Fruit fly (Drosophila melanogaster) whole organism, pupa: ENCODE results near the gene CG2004.

ENCODE experiments used
- CG10348 ChIP-seq: fragments of 200-800 bp; sonication (Bioruptor generic); IDR thresholded peaks from 2 replicates; pipeline ENCODE4 v1.3.6; 2022; ENCODE audit warnings: missing biosample characterization, missing genetic modification characterization
- CG12605 ChIP-seq: fragments of 200-800 bp; sonication (Bioruptor generic); IDR thresholded peaks from 2 replicates; pipeline ENCODE4 v1.3.6; 2022; ENCODE audit warnings: missing biosample characterization, missing genetic modification characterization
- CG13204 ChIP-seq: fragments of 200-800 bp; sonication (Bioruptor generic); optimal IDR thresholded peaks from 2 replicates; lab custom pipeline; 2018; ENCODE audit warnings: missing biosample characterization, mild to moderate bottlenecking, missing genetic modification characterization, moderate library complexity
- CG14655 ChIP-seq: fragments of 200-800 bp; sonication (Bioruptor generic); optimal IDR thresholded peaks from 3 replicates; lab custom pipeline; 2017; ENCODE audit warnings: mild to moderate bottlenecking, missing biosample characterization, missing genetic modification reagents, missing genetic modification characterization
- CG15710 ChIP-seq: fragments of 200-800 bp; sonication (Bioruptor generic); optimal IDR thresholded peaks from 2 replicates; lab custom pipeline; 2018; ENCODE audit warnings: missing biosample characterization, mild to moderate bottlenecking, missing genetic modification characterization, moderate library complexity
- CG17806 ChIP-seq: fragments of 200-800 bp; sonication (Bioruptor generic); optimal IDR thresholded peaks from 2 replicates; lab custom pipeline; 2018; ENCODE audit warnings: missing biosample characterization, mild to moderate bottlenecking, missing genetic modification characterization, moderate library complexity
- CG32121 ChIP-seq: fragments of 200-800 bp; sonication (Bioruptor generic); IDR thresholded peaks from 2 replicates; pipeline ENCODE4 v1.3.6; 2022; ENCODE audit warnings: missing biosample characterization, missing genetic modification characterization
- CG34367 ChIP-seq: fragments of 200-800 bp; sonication (Bioruptor generic); optimal IDR thresholded peaks from 2 replicates; lab custom pipeline; 2018; ENCODE audit warnings: missing biosample characterization, mild to moderate bottlenecking, missing genetic modification characterization
- CG4496 ChIP-seq: fragments of 200-800 bp; sonication (Bioruptor generic); IDR thresholded peaks from 3 replicates; pipeline ENCODE4 v1.3.6; 2022; ENCODE audit warnings: missing biosample characterization, missing genetic modification characterization
- CG8159 ChIP-seq: fragments of 200-800 bp; sonication (Bioruptor generic); optimal IDR thresholded peaks from 3 replicates; lab custom pipeline; 2018; ENCODE audit warnings: missing biosample characterization, mild to moderate bottlenecking, missing genetic modification characterization, moderate library complexity
- CG8301 ChIP-seq: fragments of 200-800 bp; sonication (Bioruptor generic); optimal IDR thresholded peaks from 2 replicates; lab custom pipeline; 2018; ENCODE audit warnings: missing biosample characterization, mild to moderate bottlenecking, missing genetic modification characterization
- CG9948 ChIP-seq: fragments of 200-800 bp; sonication (Bioruptor generic); optimal IDR thresholded peaks from 2 replicates; lab custom pipeline; 2018; ENCODE audit warnings: missing biosample characterization, mild to moderate bottlenecking, missing genetic modification characterization, moderate library complexity
- D1 ChIP-seq: fragments of 200-800 bp; sonication (Bioruptor generic); optimal IDR thresholded peaks from 2 replicates; lab custom pipeline; 2018; ENCODE audit warnings: missing biosample characterization, mild to moderate bottlenecking, missing genetic modification characterization, moderate library complexity
- EcR ChIP-seq: fragments of 200-800 bp; sonication (Bioruptor generic); optimal IDR thresholded peaks from 3 replicates; lab custom pipeline; 2019; ENCODE audit warnings: missing biosample characterization, missing genetic modification characterization, mild to moderate bottlenecking, moderate library complexity, missing genetic modification reagents
- Ets98B ChIP-seq: fragments of 200-800 bp; sonication (Bioruptor generic); IDR thresholded peaks from 2 replicates; pipeline ENCODE4 v1.3.6; 2022; ENCODE audit warnings: missing biosample characterization, missing genetic modification characterization
- Pif1A ChIP-seq: fragments of 200-800 bp; sonication (Bioruptor generic); optimal IDR thresholded peaks from 3 replicates; lab custom pipeline; 2016; ENCODE audit warnings: missing biosample characterization, missing genetic modification characterization
- Pif1B ChIP-seq: fragments of 200-800 bp; sonication (Bioruptor generic); optimal IDR thresholded peaks from 3 replicates; lab custom pipeline; 2016; ENCODE audit warnings: missing biosample characterization, missing genetic modification characterization
- Snoo ChIP-seq: fragments of 200-800 bp; sonication (Bioruptor generic); optimal IDR thresholded peaks from 3 replicates; lab custom pipeline; 2017; ENCODE audit warnings: missing biosample characterization, mild to moderate bottlenecking, missing genetic modification characterization, inconsistent platforms
- fd96Ca ChIP-seq: fragments of 200-800 bp; sonication (Bioruptor generic); IDR thresholded peaks from 3 replicates; pipeline ENCODE4 v1.3.6; 2022; ENCODE audit warnings: missing biosample characterization, missing genetic modification characterization
- gl ChIP-seq: fragments of 200-800 bp; sonication (Bioruptor generic); optimal IDR thresholded peaks from 2 replicates; lab custom pipeline; 2018; ENCODE audit warnings: missing biosample characterization, mild to moderate bottlenecking, missing genetic modification characterization
- rn ChIP-seq: fragments of 200-800 bp; sonication (Bioruptor generic); IDR thresholded peaks from 2 replicates; pipeline ENCODE4 v1.3.6; 2022; ENCODE audit warnings: missing biosample characterization, missing genetic modification characterization

Gene CG2004

DNA sequence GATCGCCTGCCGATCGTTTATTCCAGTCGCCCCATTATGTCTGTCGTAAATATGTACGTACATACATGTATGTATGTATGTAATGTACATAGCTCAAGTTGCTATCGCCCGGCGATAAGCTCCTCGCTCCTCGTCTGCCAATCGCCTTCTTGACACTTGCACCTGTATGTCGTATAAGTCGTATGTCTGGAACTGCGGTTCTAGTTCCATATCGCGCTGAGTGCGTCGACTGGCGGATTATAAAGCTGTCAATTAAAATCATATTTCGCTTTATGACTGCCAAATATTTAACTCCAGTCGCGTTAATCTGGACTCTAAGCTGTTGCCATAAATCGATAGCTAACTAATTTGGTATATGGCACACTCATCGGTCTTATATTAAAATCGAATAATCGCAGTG is 29.3 kb downstream of the CG2004 start:
- TF ChIP-seq CG4496 (GFP tag; lab: Robert Waterston, UW) (0 out of 3 replicates have a peak, but pooled peaks have one; percentile 15), CG32121 (GFP tag; lab: Robert Waterston, UW) (no peak)

DNA sequence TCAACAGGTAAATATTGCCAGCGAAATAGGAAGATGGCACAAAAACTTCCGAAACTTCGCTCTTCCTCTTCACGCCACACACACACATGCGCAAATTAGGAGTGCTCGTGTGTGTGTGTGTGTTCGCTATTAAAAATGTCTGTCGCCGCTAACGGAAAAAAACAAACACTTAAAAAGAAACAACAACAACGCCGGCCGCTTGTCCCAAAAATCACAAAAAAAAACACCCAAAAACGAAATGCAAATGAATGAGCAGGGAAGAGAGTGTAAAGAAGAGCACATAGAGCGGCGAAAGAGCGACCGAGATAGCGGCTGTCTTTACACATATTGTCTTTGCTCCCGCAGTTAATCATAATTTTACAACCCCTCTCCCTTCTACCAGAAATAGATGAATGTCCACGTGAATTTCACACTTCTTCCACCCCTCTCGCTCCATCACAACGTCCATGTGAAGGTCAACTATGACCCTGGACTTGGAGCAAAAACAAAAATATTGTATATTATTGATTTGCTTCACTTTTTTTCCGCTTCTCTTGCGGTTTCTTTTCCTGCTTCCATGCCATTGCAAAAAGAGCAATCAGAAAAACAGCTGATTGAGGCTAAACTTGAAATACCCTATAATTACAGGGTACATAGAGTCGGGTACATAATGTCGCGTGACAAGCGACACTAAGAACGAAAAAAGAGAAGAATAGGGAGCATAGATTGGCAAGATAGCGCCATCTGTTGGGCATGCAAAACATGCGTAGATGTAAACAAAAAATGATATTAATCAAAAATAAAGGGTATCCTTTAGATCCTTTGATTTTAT is 32.7 kb downstream of the CG2004 start:
- peak; percentile 51 for TF ChIP-seq CG32121 (GFP tag; lab: Robert Waterston, UW)
- TF ChIP-seq CG17806 (tag; lab: Kevin White, UChicago), result no peak
- peak; percentile 27; the same call in 1 of the 2 replicates for TF ChIP-seq Ets98B (GFP tag; lab: Robert Waterston, UW)
- TF ChIP-seq CG4496 (GFP tag; lab: Robert Waterston, UW), result peak; percentile 37; the same call in 1 of the 3 replicates
- peak; percentile 26; the same call in 1 of the 2 replicates for TF ChIP-seq CG12605 (GFP tag; lab: Robert Waterston, UW)

DNA sequence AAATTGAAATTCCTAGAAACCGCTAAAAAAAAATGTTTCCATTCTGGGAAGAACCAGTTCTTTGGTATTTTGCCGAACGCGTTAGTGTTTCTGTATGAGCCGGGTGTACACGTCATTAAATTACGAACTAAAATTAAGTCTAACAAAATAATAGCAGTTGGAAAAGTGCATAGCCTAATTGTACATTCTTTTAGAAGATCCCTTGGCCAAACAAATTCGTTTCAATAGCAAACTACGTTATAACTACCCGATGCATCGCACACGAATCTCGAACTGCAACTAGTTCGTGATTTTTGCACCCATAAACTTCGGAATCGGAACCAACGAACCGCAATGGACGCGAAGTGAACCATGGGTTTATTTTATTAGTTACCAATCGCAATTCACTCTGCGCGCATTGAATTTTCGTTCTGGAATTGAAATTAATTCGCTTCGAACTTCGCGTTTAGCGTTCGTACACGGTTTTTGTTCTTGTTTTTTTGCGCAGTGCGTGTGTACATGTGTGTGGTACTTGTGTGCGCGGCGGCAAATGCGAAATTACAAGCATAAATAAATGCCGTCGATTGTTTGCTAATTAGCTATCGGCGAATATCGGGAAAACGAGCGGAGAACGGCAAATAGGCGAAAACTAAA is 33.4 kb downstream of the CG2004 start, which contains the start of gene CAH3:
CAH3 (plus strand) TSS at position 64 of the 633 bp plus-strand sequence.
- TF ChIP-seq EcR (GFP tag; lab: Kevin White, UChicago), result peak; percentile 33
- peak; percentile 84 for TF ChIP-seq CG13204 (GFP tag; lab: Kevin White, UChicago)
- TF ChIP-seq gl (tag; lab: Kevin White, UChicago), result peak; percentile 94
- TF ChIP-seq CG9948 (tag; lab: Kevin White, UChicago), result peak; percentile 93
- TF ChIP-seq fd96Ca (GFP tag; lab: Robert Waterston, UW), result peak; percentile 97
- peak; percentile 95 for TF ChIP-seq CG8301 (tag; lab: Kevin White, UChicago)
- peak; percentile 95 for TF ChIP-seq CG4496 (GFP tag; lab: Robert Waterston, UW)
- peak; percentile 95 for TF ChIP-seq Pif1A (GFP tag; lab: Kevin White, UChicago)
- TF ChIP-seq CG10348 (GFP tag; lab: Robert Waterston, UW), result peak; percentile 58; the same call in 1 of the 2 replicates
- peak; percentile 92 for TF ChIP-seq CG12605 (GFP tag; lab: Robert Waterston, UW)
- TF ChIP-seq Snoo (tag; lab: Kevin White, UChicago), result peak; percentile 94
- TF ChIP-seq CG32121 (GFP tag; lab: Robert Waterston, UW), result peak; percentile 93
- peak; percentile 96 for TF ChIP-seq CG15710 (tag; lab: Kevin White, UChicago)
- TF ChIP-seq Ets98B (GFP tag; lab: Robert Waterston, UW), result peak; percentile 95
- peak; percentile 81 for TF ChIP-seq rn (GFP tag; lab: Robert Waterston, UW)
- peak; percentile 94 for TF ChIP-seq Pif1B (GFP tag; lab: Kevin White, UChicago)
- peak; percentile 96 for TF ChIP-seq CG34367
- TF ChIP-seq CG17806 (tag; lab: Kevin White, UChicago), result peak; percentile 93
- peak; percentile 95 for TF ChIP-seq CG8159 (tag; lab: Kevin White, UChicago)
- TF ChIP-seq CG14655 (GFP tag; lab: Kevin White, UChicago), result peak; percentile 96
- peak; percentile 72 for TF ChIP-seq D1 (tag; lab: Kevin White, UChicago)
- TF ChIP-seq, all 21 proteins: peak for 21

DNA sequence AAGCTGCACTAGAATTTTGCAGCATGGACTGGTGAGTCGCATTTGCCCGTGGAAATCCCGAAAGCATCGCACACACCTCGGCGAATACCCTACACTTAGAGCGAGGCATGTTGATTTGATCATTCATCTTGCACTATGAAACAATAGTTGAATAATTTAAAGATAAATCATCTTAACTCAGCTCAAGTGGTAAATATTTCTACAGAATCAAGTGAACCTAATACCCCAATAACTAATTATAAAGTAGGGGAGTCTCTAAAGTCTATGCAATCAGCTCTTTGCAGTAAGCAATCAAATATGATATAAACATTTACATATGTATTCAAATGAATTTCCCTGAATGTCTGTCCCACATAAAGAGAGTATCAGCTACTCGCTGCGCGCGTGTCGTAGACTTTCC is 37.3 kb downstream of the CG2004 start:
- TF ChIP-seq rn (GFP tag; lab: Robert Waterston, UW), result no peak
- no peak for TF ChIP-seq D1 (tag; lab: Kevin White, UChicago)
- TF ChIP-seq fd96Ca (GFP tag; lab: Robert Waterston, UW), result no peak
- no peak for TF ChIP-seq CG9948 (tag; lab: Kevin White, UChicago)
- TF ChIP-seq Ets98B (GFP tag; lab: Robert Waterston, UW), result peak; percentile 57
- peak; percentile 4 for TF ChIP-seq CG17806 (tag; lab: Kevin White, UChicago)
- peak; percentile 85 for TF ChIP-seq Snoo (tag; lab: Kevin White, UChicago)
- peak; percentile 89 for TF ChIP-seq Pif1A (GFP tag; lab: Kevin White, UChicago)
- TF ChIP-seq gl (tag; lab: Kevin White, UChicago), result no peak
- peak; percentile 31 for TF ChIP-seq CG8301 (tag; lab: Kevin White, UChicago)
- TF ChIP-seq CG14655 (GFP tag; lab: Kevin White, UChicago), result no peak
- peak; percentile 85 for TF ChIP-seq Pif1B (GFP tag; lab: Kevin White, UChicago)
- peak; percentile 34 for TF ChIP-seq CG8159 (tag; lab: Kevin White, UChicago)
- TF ChIP-seq CG15710 (tag; lab: Kevin White, UChicago), result no peak
- TF ChIP-seq CG12605 (GFP tag; lab: Robert Waterston, UW), result no peak
- TF ChIP-seq EcR (GFP tag; lab: Kevin White, UChicago), result no peak
- peak; percentile 88 for TF ChIP-seq CG32121 (GFP tag; lab: Robert Waterston, UW)
- peak; percentile 58 for TF ChIP-seq CG4496 (GFP tag; lab: Robert Waterston, UW)
- no peak for TF ChIP-seq CG13204 (GFP tag; lab: Kevin White, UChicago)
- no peak; the same call in 1 of the 2 replicates for TF ChIP-seq CG10348 (GFP tag; lab: Robert Waterston, UW)
- TF ChIP-seq CG34367, result no peak

DNA sequence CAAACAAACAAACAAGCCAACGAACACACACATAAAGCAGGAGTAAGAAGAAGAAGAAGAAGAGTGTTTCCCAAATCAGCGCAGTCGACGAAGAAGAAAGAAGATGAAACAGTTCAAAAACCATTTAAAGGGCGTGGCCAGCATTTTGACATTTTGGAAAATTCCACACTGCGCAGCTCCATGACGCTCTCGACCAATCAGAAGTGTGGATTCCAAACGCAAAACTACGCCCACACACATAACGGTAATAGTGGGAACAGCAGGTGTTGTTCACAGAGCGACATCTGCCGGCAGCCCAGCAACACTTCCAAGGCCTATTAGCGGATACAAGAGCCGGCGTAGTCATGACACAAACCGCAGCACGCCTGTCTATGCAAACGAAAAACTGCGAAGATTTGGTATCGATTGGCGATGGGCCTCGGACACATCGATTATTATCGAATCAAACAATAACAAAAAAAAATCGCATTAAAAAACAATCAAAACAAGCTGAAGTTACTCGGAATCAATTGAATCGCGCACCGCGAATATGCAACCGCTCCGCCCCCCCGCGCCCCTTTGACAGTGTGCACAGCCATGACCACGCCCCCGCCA is 38.0 kb downstream of the CG2004 start, which contains the start of gene Rubicon:
Rubicon (plus strand) TSS at position 433 of the 594 bp plus-strand sequence.
- TF ChIP-seq CG10348 (GFP tag; lab: Robert Waterston, UW), result no peak
- peak; percentile 90 for TF ChIP-seq CG12605 (GFP tag; lab: Robert Waterston, UW)
- peak; percentile 84 for TF ChIP-seq gl (tag; lab: Kevin White, UChicago)
- TF ChIP-seq rn (GFP tag; lab: Robert Waterston, UW), result peak; percentile 72
- TF ChIP-seq CG8301 (tag; lab: Kevin White, UChicago), result peak; percentile 50
- peak; percentile 84 for TF ChIP-seq CG32121 (GFP tag; lab: Robert Waterston, UW)
- no peak for TF ChIP-seq Pif1B (GFP tag; lab: Kevin White, UChicago)
- peak; percentile 71 for TF ChIP-seq Ets98B (GFP tag; lab: Robert Waterston, UW)
- TF ChIP-seq CG13204 (GFP tag; lab: Kevin White, UChicago), result peak; percentile 50
- peak; percentile 73 for TF ChIP-seq CG34367
- peak; percentile 81 for TF ChIP-seq fd96Ca (GFP tag; lab: Robert Waterston, UW)
- no peak for TF ChIP-seq D1 (tag; lab: Kevin White, UChicago)
- peak; percentile 62 for TF ChIP-seq CG15710 (tag; lab: Kevin White, UChicago)
- TF ChIP-seq CG14655 (GFP tag; lab: Kevin White, UChicago), result peak; percentile 72
- no peak for TF ChIP-seq Pif1A (GFP tag; lab: Kevin White, UChicago)
- TF ChIP-seq EcR (GFP tag; lab: Kevin White, UChicago), result peak; percentile 13
- peak; percentile 57 for TF ChIP-seq CG8159 (tag; lab: Kevin White, UChicago)
- peak; percentile 44 for TF ChIP-seq CG17806 (tag; lab: Kevin White, UChicago)
- peak; percentile 26 for TF ChIP-seq Snoo (tag; lab: Kevin White, UChicago)
- TF ChIP-seq CG4496 (GFP tag; lab: Robert Waterston, UW), result peak; percentile 88
- TF ChIP-seq CG9948 (tag; lab: Kevin White, UChicago), result peak; percentile 53
